Worm (Caenorhabditis elegans): ENCODE results near the gene F28F9.2.

ce11 chrIV:3840480-3840879, 960 bp downstream of the F28F9.2 start:
- TF ChIP-seq cog-1 (tag; optimal IDR thresholded peaks at IDR 0.05) (no peak), ztf-23 (GFP tag; IDR thresholded peaks at IDR 0.05) (no peak), klf-2 (GFP tag; conservative IDR thresholded peaks at IDR 0.05) (no peak), med-1 (GFP tag; optimal IDR thresholded peaks at IDR 0.05; ENCODE audit: insufficient read depth) (no peak), flt-1 (GFP tag; IDR thresholded peaks at IDR 0.05) (no peak)
